Fruit fly (Drosophila melanogaster) whole organism, embryonic: ENCODE measurements around the gene Cad88C.

Source experiments
- Abd-B ChIP-seq: fragments of 200-800 bp; sonication (Bioruptor generic); optimal IDR thresholded peaks from 2 replicates; lab custom pipeline; 2018; ENCODE audit warnings: missing biosample characterization, mild to moderate bottlenecking, missing genetic modification characterization, moderate library complexity
- Bteb2 ChIP-seq: fragments of 200-800 bp; sonication (Bioruptor generic); optimal IDR thresholded peaks from 2 replicates; lab custom pipeline; 2016; ENCODE audit warnings: missing biosample characterization, missing genetic modification characterization
- CG10654 ChIP-seq: fragments of 200-800 bp; sonication (Bioruptor generic); optimal IDR thresholded peaks from 2 replicates; lab custom pipeline; 2016; ENCODE audit warnings: missing biosample characterization, missing genetic modification characterization
- CG11696 ChIP-seq: fragments of 200-800 bp; sonication (Bioruptor generic); IDR thresholded peaks from 2 replicates; pipeline ENCODE4 v1.3.6; 2022; ENCODE audit warnings: missing biosample characterization, missing genetic modification characterization
- CG11723 ChIP-seq: fragments of 200-800 bp; sonication (Bioruptor generic); optimal IDR thresholded peaks from 2 replicates; lab custom pipeline; 2017; ENCODE audit warnings: missing biosample characterization, mild to moderate bottlenecking, missing genetic modification characterization
- CG17328 ChIP-seq: fragments of 200-800 bp; sonication (Bioruptor generic); IDR thresholded peaks from 2 replicates; pipeline ENCODE4 v1.3.6; 2022; ENCODE audit warnings: missing biosample characterization, missing genetic modification characterization
- CG30403 ChIP-seq: fragments of 200-800 bp; sonication (Bioruptor generic); optimal IDR thresholded peaks from 3 replicates; lab custom pipeline; 2016; ENCODE audit warnings: missing biosample characterization, missing genetic modification characterization
- CG34224 ChIP-seq: fragments of 200-800 bp; sonication (Bioruptor generic); IDR thresholded peaks from 3 replicates; pipeline ENCODE4 v1.3.6; 2022; ENCODE audit warnings: missing biosample characterization, missing genetic modification characterization; ENCODE audit not compliant: partially characterized antibody
- CG34422 ChIP-seq: fragments of 200-800 bp; sonication (Bioruptor generic); IDR thresholded peaks from 3 replicates; pipeline ENCODE4 v1.3.6; 2022; ENCODE audit warnings: missing biosample characterization, missing genetic modification characterization
- CG3847 ChIP-seq: fragments of 200-800 bp; sonication (Bioruptor generic); IDR thresholded peaks from 2 replicates; pipeline ENCODE4 v1.3.6; 2022; ENCODE audit warnings: missing biosample characterization, missing genetic modification characterization
- CG7556 ChIP-seq: fragments of 200-800 bp; sonication (Bioruptor generic); optimal IDR thresholded peaks from 2 replicates; lab custom pipeline; 2017; ENCODE audit warnings: missing biosample characterization, mild to moderate bottlenecking, missing genetic modification characterization
- CG8089 ChIP-seq: fragments of 200-800 bp; sonication (Bioruptor generic); optimal IDR thresholded peaks from 3 replicates; lab custom pipeline; 2016; ENCODE audit warnings: missing biosample characterization, missing genetic modification characterization
- CG9437 ChIP-seq: fragments of 200-800 bp; sonication (Bioruptor generic); optimal IDR thresholded peaks from 2 replicates; lab custom pipeline; 2018; ENCODE audit warnings: missing biosample characterization, mild to moderate bottlenecking, missing genetic modification characterization
- Camta ChIP-seq: fragments of 200-800 bp; sonication (Bioruptor generic); optimal IDR thresholded peaks from 2 replicates; lab custom pipeline; 2016; ENCODE audit warnings: missing biosample characterization, missing genetic modification characterization
- Eip74EF ChIP-seq, 2 experiments: fragments of 200-800 bp in 1 of 2; fragments of >200 bp in 1 of 2; sonication (Bioruptor generic) in 1 of 2; optimal IDR thresholded peaks; 2 replicates each; lab custom pipeline; 2017 to 2019; ENCODE audit warnings: missing biosample characterization in 2 of 2, missing genetic modification characterization in 2 of 2, mild to moderate bottlenecking in 1 of 2, moderate library complexity in 1 of 2
- Fer3 ChIP-seq: fragments of 200-800 bp; sonication (Bioruptor generic); optimal IDR thresholded peaks from 2 replicates; lab custom pipeline; 2018; ENCODE audit warnings: missing biosample characterization, mild to moderate bottlenecking, missing genetic modification characterization, moderate library complexity
- Hr3 ChIP-seq: fragments of 200-800 bp; sonication (Bioruptor generic); optimal IDR thresholded peaks from 3 replicates; lab custom pipeline; 2016; ENCODE audit warnings: missing biosample characterization, missing genetic modification characterization
- Hr39 ChIP-seq: fragments of >200 bp; optimal IDR thresholded peaks from 2 replicates; lab custom pipeline; 2017
- Hr51 ChIP-seq, 2 experiments: fragments of 200-800 bp; sonication (Bioruptor generic); optimal IDR thresholded peaks; 2 replicates in 1 of 2; 3 replicates in 1 of 2; lab custom pipeline; 2016 to 2018; ENCODE audit warnings: missing biosample characterization in 2 of 2, missing genetic modification characterization in 2 of 2, mild to moderate bottlenecking in 1 of 2, moderate library complexity in 1 of 2
- Hsf ChIP-seq: fragments of 200-800 bp; sonication (Bioruptor generic); optimal IDR thresholded peaks from 3 replicates; lab custom pipeline; 2016; ENCODE audit warnings: missing biosample characterization, missing genetic modification characterization
- Jarid2 ChIP-seq: fragments of 200-800 bp; sonication (Bioruptor generic); optimal IDR thresholded peaks from 3 replicates; lab custom pipeline; 2017; ENCODE audit warnings: mild to moderate bottlenecking, missing biosample characterization, missing genetic modification reagents, missing genetic modification characterization
- MBD-R2 ChIP-seq: fragments of 200-800 bp; sonication (Bioruptor generic); IDR thresholded peaks from 2 replicates; pipeline ENCODE4 v1.3.6; 2022; ENCODE audit warnings: missing biosample characterization, missing genetic modification characterization
- Side ChIP-seq: fragments of 200-800 bp; sonication (Bioruptor generic); optimal IDR thresholded peaks from 2 replicates; lab custom pipeline; 2016; ENCODE audit warnings: missing biosample characterization, missing genetic modification characterization
- Stat92E ChIP-seq, 3 experiments: fragments of >200 bp in 2 of 3; fragments of 200-800 bp in 1 of 3; sonication (Bioruptor generic) in 1 of 3; optimal IDR thresholded peaks; 2 replicates each; lab custom pipeline; 2017 to 2019; ENCODE audit warnings: missing biosample characterization in 3 of 3, missing genetic modification characterization in 3 of 3, mild to moderate bottlenecking in 1 of 3, moderate library complexity in 1 of 3
- Tbp ChIP-seq: fragments of >200 bp; optimal IDR thresholded peaks from 2 replicates; lab custom pipeline; 2018; ENCODE audit warnings: missing biosample characterization, missing genetic modification characterization
- Usf ChIP-seq: fragments of 200-800 bp; sonication (Bioruptor generic); optimal IDR thresholded peaks from 2 replicates; lab custom pipeline; 2017; ENCODE audit warnings: missing genotype, missing biosample characterization, missing genetic modification characterization
- al ChIP-seq: fragments of 200-800 bp; sonication (Bioruptor generic); IDR thresholded peaks from 2 replicates; pipeline ENCODE4 v1.3.6; 2022; ENCODE audit warnings: missing biosample characterization, missing genetic modification characterization
- amos ChIP-seq: fragments of 200-800 bp; sonication (Bioruptor generic); IDR thresholded peaks from 2 replicates; pipeline ENCODE4 v1.3.6; 2022; ENCODE audit warnings: missing biosample characterization, missing genetic modification characterization; ENCODE audit not compliant: partially characterized antibody
- cato ChIP-seq: fragments of 200-800 bp; sonication (Bioruptor generic); optimal IDR thresholded peaks from 2 replicates; lab custom pipeline; 2016; ENCODE audit warnings: missing biosample characterization, missing genetic modification characterization, borderline replicate concordance
- chm ChIP-seq: fragments of 200-800 bp; sonication (Bioruptor generic); IDR thresholded peaks from 2 replicates; pipeline ENCODE4 v1.3.6; 2022; ENCODE audit warnings: missing biosample characterization, missing genetic modification characterization
- dysf ChIP-seq: fragments of 200-800 bp; sonication (Bioruptor generic); IDR thresholded peaks from 3 replicates; pipeline ENCODE4 v1.3.6; 2022; ENCODE audit warnings: missing biosample characterization, missing genetic modification characterization
- en ChIP-seq: fragments of 200-800 bp; sonication (Bioruptor generic); optimal IDR thresholded peaks from 2 replicates; lab custom pipeline; 2016; ENCODE audit warnings: missing biosample characterization, missing genetic modification characterization
- fd64A ChIP-seq: fragments of 200-800 bp; sonication (Bioruptor generic); optimal IDR thresholded peaks from 3 replicates; lab custom pipeline; 2018; ENCODE audit warnings: missing biosample characterization, mild to moderate bottlenecking, missing genetic modification characterization
- gt ChIP-seq: fragments of 200-800 bp; sonication (Bioruptor generic); IDR thresholded peaks from 2 replicates; pipeline ENCODE4 v1.3.6; 2022; ENCODE audit warnings: missing biosample characterization, missing genetic modification characterization
- hb ChIP-seq: fragments of 200-800 bp; sonication (Bioruptor generic); IDR thresholded peaks from 3 replicates; pipeline ENCODE4 v1.3.6; 2022; ENCODE audit warnings: missing biosample characterization, missing genetic modification characterization; ENCODE audit not compliant: partially characterized antibody
- inv ChIP-seq: fragments of 200-800 bp; sonication (Bioruptor generic); IDR thresholded peaks from 2 replicates; pipeline ENCODE4 v1.3.6; 2022; ENCODE audit warnings: missing biosample characterization, missing genetic modification characterization; ENCODE audit not compliant: partially characterized antibody
- jigr1 ChIP-seq: fragments of 200-800 bp; sonication (Bioruptor generic); IDR thresholded peaks from 3 replicates; pipeline ENCODE4 v1.3.6; 2022; ENCODE audit warnings: missing biosample characterization, missing genetic modification characterization
- kah ChIP-seq: fragments of 200-800 bp; sonication (Bioruptor generic); optimal IDR thresholded peaks from 2 replicates; lab custom pipeline; 2018; ENCODE audit warnings: missing biosample characterization, mild to moderate bottlenecking, missing genetic modification characterization
- lbe ChIP-seq: fragments of 200-800 bp; sonication (Bioruptor generic); optimal IDR thresholded peaks from 2 replicates; lab custom pipeline; 2016; ENCODE audit warnings: missing biosample characterization, mild to moderate bottlenecking, missing genetic modification characterization
- lmd ChIP-seq: fragments of 200-800 bp; sonication (Bioruptor generic); IDR thresholded peaks from 2 replicates; pipeline ENCODE4 v1.3.6; 2022; ENCODE audit warnings: missing biosample characterization, missing genetic modification characterization
- mam ChIP-seq: fragments of 200-800 bp; sonication (Bioruptor generic); optimal IDR thresholded peaks from 3 replicates; lab custom pipeline; 2016; ENCODE audit warnings: missing biosample characterization, missing genetic modification characterization
- mld ChIP-seq: fragments of 200-800 bp; sonication (Bioruptor generic); IDR thresholded peaks from 3 replicates; pipeline ENCODE4 v1.3.6; 2022; ENCODE audit warnings: missing biosample characterization, missing genetic modification characterization; ENCODE audit not compliant: partially characterized antibody
- sens-2 ChIP-seq: fragments of 200-800 bp; sonication (Bioruptor generic); IDR thresholded peaks from 2 replicates; pipeline ENCODE4 v1.3.6; 2022; ENCODE audit warnings: missing biosample characterization, missing genetic modification characterization
- slp2 ChIP-seq: fragments of 200-800 bp; sonication (Bioruptor generic); optimal IDR thresholded peaks from 2 replicates; lab custom pipeline; 2016; ENCODE audit warnings: missing biosample characterization, missing genetic modification characterization
- sqz ChIP-seq: fragments of 200-800 bp; sonication (Bioruptor generic); optimal IDR thresholded peaks from 3 replicates; lab custom pipeline; 2018; ENCODE audit warnings: missing biosample characterization, mild to moderate bottlenecking, missing genetic modification characterization
- tll ChIP-seq, 2 experiments: fragments of 200-800 bp in 1 of 2; fragments of >200 bp in 1 of 2; sonication (Bioruptor generic) in 1 of 2; optimal IDR thresholded peaks; 2 replicates each; lab custom pipeline; 2017 to 2019; ENCODE audit warnings: missing biosample characterization in 2 of 2, missing genetic modification characterization in 2 of 2, mild to moderate bottlenecking in 1 of 2, moderate library complexity in 1 of 2
- trh ChIP-seq: fragments of 200-800 bp; sonication (Bioruptor generic); optimal IDR thresholded peaks from 2 replicates; lab custom pipeline; 2016; ENCODE audit warnings: missing biosample characterization, missing genetic modification characterization
- ttk ChIP-seq: fragments of 200-800 bp; sonication (Bioruptor generic); IDR thresholded peaks from 2 replicates; pipeline ENCODE4 v2.1.2; 2022; ENCODE audit warnings: missing biosample characterization, missing genetic modification characterization

The Cad88C gene

DNA sequence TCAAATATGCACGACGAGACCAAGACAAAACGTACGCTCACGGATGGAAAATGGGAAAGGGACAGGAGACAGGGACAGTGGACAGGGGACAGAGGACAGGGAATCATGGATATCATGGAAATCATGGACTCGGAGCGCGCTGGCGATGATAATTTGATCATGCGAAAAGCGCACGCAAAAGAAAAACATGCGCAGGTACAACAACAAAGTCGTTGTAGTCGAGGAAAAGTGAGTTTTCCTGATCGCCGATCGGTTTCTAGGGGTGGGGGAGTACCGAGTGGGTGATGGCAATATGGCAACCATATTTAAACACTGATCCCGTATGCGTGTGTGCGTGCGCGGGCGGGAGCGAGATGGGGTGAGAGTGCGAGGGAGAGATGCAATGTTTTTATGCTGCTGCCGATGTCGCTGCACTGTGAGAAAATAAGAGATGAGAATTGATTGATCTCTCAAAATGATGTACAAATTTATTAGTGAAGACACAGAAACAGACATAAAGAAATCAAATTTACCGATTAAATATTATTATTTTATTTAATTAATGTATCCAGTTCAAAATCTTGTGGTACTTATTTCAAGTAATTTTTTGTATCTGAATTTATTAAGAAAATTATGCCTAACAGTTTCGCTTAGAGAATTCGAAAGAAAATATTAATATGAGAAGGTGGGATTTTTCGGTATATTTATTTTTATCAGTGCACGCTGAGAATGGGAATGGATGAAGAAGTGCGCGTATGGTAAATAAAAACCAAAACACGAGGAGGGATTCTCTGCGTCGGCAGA lies 39.3 kb upstream of the Cad88C start (continued):
- TF ChIP-seq Fer3 (tag; lab: Kevin White, UChicago): peak; percentile 42
- no peak for TF ChIP-seq hb
- peak; percentile 63 for TF ChIP-seq CG10654 (GFP tag; lab: Kevin White, UChicago)
- peak in 1 of 2 experiments; percentile 74 for TF ChIP-seq tll (GFP tag; optimal IDR thresholded peaks at IDR 0.05; lab: Kevin White, UChicago)
- TF ChIP-seq cato (GFP tag; lab: Kevin White, UChicago): peak; percentile 73
- TF ChIP-seq fd64A (GFP tag; lab: Kevin White, UChicago): no peak
- TF ChIP-seq Tbp (GFP tag; lab: Kevin White, UChicago): no peak
- TF ChIP-seq lbe (GFP tag; lab: Kevin White, UChicago): no peak
- no peak for TF ChIP-seq CG34224 (GFP tag; lab: Robert Waterston, UW)
- TF ChIP-seq CG8089 (GFP tag; lab: Kevin White, UChicago): no peak
- TF ChIP-seq Camta (GFP tag; lab: Kevin White, UChicago): peak; percentile 25
- TF ChIP-seq Hr51 (GFP tag; optimal IDR thresholded peaks at IDR 0.05; lab: Kevin White, UChicago): peak in 1 of 2 experiments; percentile 82
- TF ChIP-seq Eip74EF (GFP tag; optimal IDR thresholded peaks at IDR 0.05; lab: Kevin White, UChicago): peak in 1 of 2 experiments; percentile 73
- TF ChIP-seq MBD-R2: no peak
- TF ChIP-seq Hr39 (lab: Kevin White, UChicago): peak; percentile 99
- peak; percentile 94 for TF ChIP-seq CG7556 (GFP tag; lab: Kevin White, UChicago)
- TF ChIP-seq Bteb2 (GFP tag; lab: Kevin White, UChicago): no peak
- TF ChIP-seq Jarid2 (GFP tag; lab: Kevin White, UChicago): peak; percentile 47
- peak; percentile 85 for TF ChIP-seq CG17328 (GFP tag; lab: Robert Waterston, UW)
- peak; percentile 64 for TF ChIP-seq trh (GFP tag; lab: Kevin White, UChicago)
- TF ChIP-seq Hsf: peak; percentile 57
- TF ChIP-seq inv: no peak
- TF ChIP-seq kah (GFP tag; lab: Kevin White, UChicago): peak; percentile 54
- TF ChIP-seq jigr1 (GFP tag; lab: Robert Waterston, UW): peak; percentile 55; the same call in 1 of the 3 replicates
- TF ChIP-seq gt (GFP tag; lab: Robert Waterston, UW): peak; percentile 69
- peak; percentile 82 for TF ChIP-seq CG9437 (GFP tag; lab: Kevin White, UChicago)
- peak; percentile 78 for TF ChIP-seq CG11723 (GFP tag; lab: Kevin White, UChicago)
- TF ChIP-seq CG3847 (GFP tag; lab: Robert Waterston, UW): peak; percentile 47
- TF ChIP-seq Abd-B (GFP tag; lab: Kevin White, UChicago): peak; percentile 79
- TF ChIP-seq sqz (GFP tag; lab: Kevin White, UChicago): peak; percentile 79
- TF ChIP-seq dysf (GFP tag; lab: Robert Waterston, UW): peak; percentile 66; the same call in 2 of the 3 replicates
- TF ChIP-seq al: no peak
- TF ChIP-seq amos (GFP tag; lab: Robert Waterston, UW): no peak
- no peak for TF ChIP-seq mam (GFP tag; lab: Kevin White, UChicago)
- peak; percentile 61 for TF ChIP-seq sens-2 (GFP tag; lab: Robert Waterston, UW)
- peak; percentile 84 for TF ChIP-seq Usf (GFP tag; lab: Kevin White, UChicago)
- TF ChIP-seq lmd (GFP tag; lab: Robert Waterston, UW): peak; percentile 69
- TF ChIP-seq Side (GFP tag; lab: Kevin White, UChicago): peak; percentile 25
- TF ChIP-seq mld: no peak
- no peak for TF ChIP-seq en (GFP tag; lab: Kevin White, UChicago)
- peak; percentile 78; the same call in 2 of the 3 replicates for TF ChIP-seq CG34422 (GFP tag; lab: Robert Waterston, UW)
- TF ChIP-seq chm: peak; percentile 21; the same call in 1 of the 2 replicates
- TF ChIP-seq CG30403 (GFP tag; lab: Kevin White, UChicago): peak; percentile 89
- no peak; the same call in 1 of the 2 replicates for TF ChIP-seq CG11696 (GFP tag; lab: Robert Waterston, UW)
- TF ChIP-seq ttk (GFP tag; lab: Robert Waterston, UW): peak; percentile 65; the same call in 1 of the 2 replicates
- peak; percentile 83 for TF ChIP-seq Hr3 (GFP tag; lab: Kevin White, UChicago)
- peak in 1 of 3 experiments; percentile 92 for TF ChIP-seq Stat92E (GFP tag; optimal IDR thresholded peaks at IDR 0.05; lab: Kevin White, UChicago)
- TF ChIP-seq slp2 (GFP tag; lab: Kevin White, UChicago): peak; percentile 6
